Worm (Caenorhabditis elegans) whole organism, young adult: ENCODE measurements around the gene C18E9.9.

Experiments used
- B0035.1 ChIP-seq: sonication (generic microtip); optimal IDR thresholded peaks from 2 replicates; lab custom pipeline; 2016; ENCODE audit warnings: missing genetic modification characterization, mild to moderate bottlenecking, missing compliant biosample characterization, missing genotype, missing genetic modification reagents
- B0336.3 ChIP-seq: fragments of 200-800 bp; sonication (Bioruptor generic); IDR thresholded peaks from 2 replicates; pipeline ENCODE4 v1.3.6; 2022; ENCODE audit warnings: missing genetic modification characterization, missing compliant biosample characterization
- C06A6.2 ChIP-seq: fragments of 200-800 bp; sonication (Bioruptor generic); conservative IDR thresholded peaks from 2 replicates; pipeline ENCODE4 v1.3.6; 2022; ENCODE audit warnings: missing genetic modification characterization, missing compliant biosample characterization
- D2030.7 ChIP-seq: fragments of 200-800 bp; sonication (Bioruptor generic); IDR thresholded peaks from 2 replicates; pipeline ENCODE4 v1.3.6; 2022; ENCODE audit warnings: missing genetic modification reagents, missing genetic modification characterization, missing compliant biosample characterization
- F55B11.4 ChIP-seq: sonication (generic microtip); optimal IDR thresholded peaks from 2 replicates; lab custom pipeline; 2016; ENCODE audit warnings: missing compliant biosample characterization, missing genetic modification characterization, borderline replicate concordance; ENCODE audit not compliant: insufficient read depth
- K11D2.4 ChIP-seq: fragments of 200-800 bp; sonication (Bioruptor generic); IDR thresholded peaks from 2 replicates; pipeline ENCODE4 v1.3.6; 2022; ENCODE audit warnings: missing genetic modification reagents, missing genetic modification characterization, missing compliant biosample characterization
- Y53G8AR.9 ChIP-seq: fragments of 200-800 bp; sonication (Bioruptor generic); conservative IDR thresholded peaks from 2 replicates; pipeline ENCODE4 v1.3.6; 2022; ENCODE audit warnings: missing genetic modification reagents, missing genetic modification characterization, missing compliant biosample characterization
- Y67H2A.10 ChIP-seq: fragments of 200-800 bp; sonication (Bioruptor generic); conservative IDR thresholded peaks from 2 replicates; pipeline ENCODE4 v1.3.6; 2022; ENCODE audit warnings: missing genetic modification reagents, missing genetic modification characterization, missing compliant biosample characterization
- Y79H2A.3 ChIP-seq: fragments of 200-800 bp; sonication (Bioruptor generic); conservative IDR thresholded peaks from 2 replicates; pipeline ENCODE4 v1.3.6; 2022; ENCODE audit warnings: missing genetic modification reagents, missing genetic modification characterization, missing compliant biosample characterization
- ZK185.1 ChIP-seq: sonication (generic microtip); optimal IDR thresholded peaks from 2 replicates; lab custom pipeline; 2016; ENCODE audit warnings: mild to moderate bottlenecking, missing genetic modification characterization, missing compliant biosample characterization; ENCODE audit not compliant: poor library complexity, severe bottlenecking
- aptf-2 ChIP-seq: fragments of 200-800 bp; sonication (Bioruptor generic); conservative IDR thresholded peaks from 2 replicates; pipeline ENCODE4 v1.3.6; 2022; ENCODE audit warnings: missing genetic modification reagents, missing genetic modification characterization, missing compliant biosample characterization
- aptf-3 ChIP-seq: fragments of 200-800 bp; sonication (Bioruptor generic); IDR thresholded peaks from 2 replicates; pipeline ENCODE4 v1.3.6; 2022; ENCODE audit warnings: missing genetic modification characterization, missing compliant biosample characterization
- attf-3 ChIP-seq: fragments of 200-800 bp; sonication (Bioruptor generic); conservative IDR thresholded peaks from 2 replicates; pipeline ENCODE4 v1.3.6; 2022; ENCODE audit warnings: missing genetic modification reagents, missing genetic modification characterization, missing compliant biosample characterization
- attf-6 ChIP-seq: fragments of 200-800 bp; sonication (Bioruptor generic); IDR thresholded peaks from 2 replicates; pipeline ENCODE4 v1.3.6; 2022; ENCODE audit warnings: missing genetic modification reagents, missing genetic modification characterization, missing compliant biosample characterization
- ceh-100 ChIP-seq: fragments of 200-800 bp; sonication (Bioruptor generic); IDR thresholded peaks from 2 replicates; pipeline ENCODE4 v1.3.6; 2022; ENCODE audit warnings: missing genetic modification reagents, missing genetic modification characterization, missing compliant biosample characterization
- ceh-58 ChIP-seq: fragments of 200-800 bp; sonication (Bioruptor generic); IDR thresholded peaks from 2 replicates; pipeline ENCODE4 v1.3.6; 2022; ENCODE audit warnings: missing genetic modification characterization, missing compliant biosample characterization
- ceh-91 ChIP-seq: fragments of 200-800 bp; sonication (Bioruptor generic); IDR thresholded peaks from 2 replicates; pipeline ENCODE4 v1.3.6; 2022; ENCODE audit warnings: missing genetic modification reagents, missing genetic modification characterization, missing compliant biosample characterization
- dox-1 ChIP-seq: fragments of 200-800 bp; sonication (Bioruptor generic); IDR thresholded peaks from 2 replicates; pipeline ENCODE4 v1.3.6; 2022; ENCODE audit warnings: missing genetic modification reagents, missing genetic modification characterization, missing compliant biosample characterization
- dpff-1 ChIP-seq: sonication (generic microtip); optimal IDR thresholded peaks from 2 replicates; lab custom pipeline; 2017; ENCODE audit warnings: mild to moderate bottlenecking, missing genetic modification characterization, missing compliant biosample characterization
- efl-1 ChIP-seq: fragments of 150-350 bp; optimal IDR thresholded peaks from 2 replicates; lab custom pipeline; 2014; ENCODE audit warnings: missing biosample characterization, missing genetic modification reagents, missing genetic modification characterization
- egl-18 ChIP-seq: fragments of 200-800 bp; sonication (Bioruptor generic); IDR thresholded peaks from 2 replicates; pipeline ENCODE4 v1.3.6; 2022; ENCODE audit warnings: missing genetic modification reagents, missing genetic modification characterization, missing compliant biosample characterization
- egrh-3 ChIP-seq: fragments of 200-800 bp; sonication (Bioruptor generic); IDR thresholded peaks from 2 replicates; pipeline ENCODE4 v1.3.6; 2022; ENCODE audit warnings: missing genetic modification reagents, missing genetic modification characterization, missing compliant biosample characterization
- gei-17 ChIP-seq: fragments of 200-800 bp; sonication (Bioruptor generic); optimal IDR thresholded peaks from 2 replicates; lab custom pipeline; 2018; ENCODE audit warnings: mild to moderate bottlenecking, missing genetic modification characterization, missing compliant biosample characterization
- hlh-12 ChIP-seq: sonication (generic microtip); optimal IDR thresholded peaks from 2 replicates; lab custom pipeline; 2016; ENCODE audit warnings: missing genetic modification characterization, missing compliant biosample characterization
- hlh-26 ChIP-seq: fragments of 200-800 bp; sonication (Bioruptor generic); conservative IDR thresholded peaks from 2 replicates; pipeline ENCODE4 v1.3.6; 2022; ENCODE audit warnings: missing genetic modification reagents, missing genetic modification characterization, missing compliant biosample characterization
- hmg-20 ChIP-seq: fragments of 200-800 bp; sonication (Bioruptor generic); IDR thresholded peaks from 2 replicates; pipeline ENCODE4 v1.3.6; 2022; ENCODE audit warnings: missing genetic modification reagents, missing genetic modification characterization, missing compliant biosample characterization
- let-607 ChIP-seq, 2 experiments: fragments of 200-800 bp in 1 of 2; sonication (Bioruptor generic) in 1 of 2; sonication (generic microtip) in 1 of 2; optimal IDR thresholded peaks; 2 replicates each; lab custom pipeline; 2016 to 2018; ENCODE audit warnings: mild to moderate bottlenecking in 2 of 2, missing compliant biosample characterization in 2 of 2, missing genetic modification characterization in 2 of 2, moderate library complexity in 2 of 2, missing genotype in 1 of 2
- madf-10 ChIP-seq: sonication (generic microtip); optimal IDR thresholded peaks from 2 replicates; lab custom pipeline; 2016; ENCODE audit warnings: mild to moderate bottlenecking, missing genetic modification characterization, missing compliant biosample characterization
- madf-3 ChIP-seq: fragments of 200-800 bp; sonication (Bioruptor generic); IDR thresholded peaks from 2 replicates; pipeline ENCODE4 v1.3.6; 2022; ENCODE audit warnings: missing genetic modification reagents, missing genetic modification characterization, missing compliant biosample characterization
- madf-8 ChIP-seq: fragments of 200-800 bp; sonication (Bioruptor generic); conservative IDR thresholded peaks from 2 replicates; pipeline ENCODE4 v1.3.6; 2022; ENCODE audit warnings: missing genetic modification reagents, missing genetic modification characterization, missing compliant biosample characterization
- mcd-1 ChIP-seq: fragments of 200-800 bp; sonication (Bioruptor generic); IDR thresholded peaks from 2 replicates; pipeline ENCODE4 v1.3.6; 2022; ENCODE audit warnings: missing genetic modification reagents, missing genetic modification characterization, missing compliant biosample characterization
- mel-28 ChIP-seq: sonication (generic microtip); optimal IDR thresholded peaks from 2 replicates; lab custom pipeline; 2016; ENCODE audit warnings: borderline replicate concordance, mild to moderate bottlenecking, missing genetic modification characterization, missing compliant biosample characterization
- mxl-1 ChIP-seq: sonication (generic microtip); optimal IDR thresholded peaks from 2 replicates; lab custom pipeline; 2016; ENCODE audit warnings: missing genetic modification characterization, missing compliant biosample characterization
- nhr-120 ChIP-seq: fragments of 200-800 bp; sonication (Bioruptor generic); IDR thresholded peaks from 2 replicates; pipeline ENCODE4 v1.3.6; 2022; ENCODE audit warnings: missing genetic modification characterization, missing compliant biosample characterization
- nhr-27 ChIP-seq: fragments of 200-800 bp; sonication (Bioruptor generic); optimal IDR thresholded peaks from 2 replicates; lab custom pipeline; 2018; ENCODE audit warnings: mild to moderate bottlenecking, missing genetic modification characterization, moderate library complexity, missing compliant biosample characterization
- nhr-90 ChIP-seq: sonication (generic microtip); optimal IDR thresholded peaks from 2 replicates; lab custom pipeline; 2016; ENCODE audit warnings: missing genotype, mild to moderate bottlenecking, missing genetic modification characterization, missing compliant biosample characterization
- pha-4 ChIP-seq: fragments of 150-350 bp; sonication (generic microtip); optimal IDR thresholded peaks from 2 replicates; lab custom pipeline; 2014; ENCODE audit warnings: missing biosample characterization, missing genetic modification reagents, missing genetic modification characterization
- rec-8 ChIP-seq, 2 experiments: sonication (generic microtip); optimal IDR thresholded peaks; 2 replicates each; lab custom pipeline; 2016; ENCODE audit warnings: mild to moderate bottlenecking in 2 of 2, missing genetic modification characterization in 2 of 2, missing genetic modification reagents in 2 of 2, missing genotype in 2 of 2, missing biosample characterization in 1 of 2, missing compliant biosample characterization in 1 of 2, moderate library complexity in 1 of 2
- rpc-1 ChIP-seq, 2 experiments: fragments of 150-350 bp in 1 of 2; sonication (generic microtip) in 1 of 2; optimal IDR thresholded peaks; 2 replicates each; lab custom pipeline; 2014 to 2018; ENCODE audit warnings: missing biosample characterization in 1 of 2, missing genetic modification characterization in 1 of 2, missing genetic modification reagents in 1 of 2, missing genotype in 1 of 2
- snpc-4 ChIP-seq, 5 experiments: fragments of 150-350 bp in 1 of 5; sonication (generic microtip) in 4 of 5; optimal IDR thresholded peaks; 2 replicates each; lab custom pipeline; 2014 to 2018; ENCODE audit warnings: missing genetic modification characterization in 5 of 5, missing biosample characterization in 3 of 5, antibody characterized with exemption in 2 of 5, mild to moderate bottlenecking in 2 of 5, missing compliant biosample characterization in 2 of 5, missing genotype in 2 of 5, moderate library complexity in 2 of 5, missing genetic modification reagents in 1 of 5
- somi-1 ChIP-seq: fragments of 200-800 bp; sonication (Bioruptor generic); optimal IDR thresholded peaks from 2 replicates; lab custom pipeline; 2018; ENCODE audit warnings: mild to moderate bottlenecking, missing genetic modification characterization, missing compliant biosample characterization
- tbp1 ChIP-seq: fragments of 200-800 bp; sonication (Bioruptor generic); optimal IDR thresholded peaks from 2 replicates; lab custom pipeline; 2018; ENCODE audit warnings: mild to moderate bottlenecking, missing genetic modification characterization, missing compliant biosample characterization
- tbx-9 ChIP-seq: sonication (generic microtip); optimal IDR thresholded peaks from 2 replicates; lab custom pipeline; 2016; ENCODE audit warnings: borderline replicate concordance, missing genetic modification characterization, inconsistent platforms, missing compliant biosample characterization
- ztf-28 ChIP-seq: fragments of 200-800 bp; sonication (Bioruptor generic); IDR thresholded peaks from 2 replicates; pipeline ENCODE4 v1.3.6; 2022; ENCODE audit warnings: missing genetic modification reagents, missing genetic modification characterization, missing compliant biosample characterization
- ztf-3 ChIP-seq: fragments of 200-800 bp; sonication (Bioruptor generic); optimal IDR thresholded peaks from 2 replicates; lab custom pipeline; 2018; ENCODE audit warnings: mild to moderate bottlenecking, missing genetic modification characterization, missing compliant biosample characterization

C18E9.9 gene

ce11 chrII:8969251-8970183 lies 19.8 kb downstream of the C18E9.9 start, which contains the start of the genes szy-20 and C18E9.5 (continued):
- TF ChIP-seq ceh-100 (GFP tag; lab: Robert Waterston, UW) (peak; percentile 51), somi-1 (GFP tag; lab: Kevin White, UChicago) (no peak), efl-1 (GFP tag; lab: Kevin White, UChicago) (peak; percentile 62), hlh-12 (tag; lab: Kevin White, UChicago) (no peak), pha-4 (tag; lab: Kevin White, UChicago) (no peak), rec-8 (tag; optimal IDR thresholded peaks at IDR 0.05; lab: Kevin White, UChicago) (no peak), madf-3 (GFP tag; lab: Robert Waterston, UW) (0 out of 2 replicates have a peak, but pooled peaks have one; percentile 56), C06A6.2 (GFP tag; lab: Robert Waterston, UW) (no peak), nhr-120 (GFP tag; lab: Robert Waterston, UW) (no peak), egrh-3 (GFP tag; lab: Robert Waterston, UW) (no peak), Y67H2A.10 (GFP tag; lab: Robert Waterston, UW) (no peak), B0035.1 (tag; lab: Kevin White, UChicago) (no peak), nhr-90 (tag; lab: Kevin White, UChicago) (no peak), ZK185.1 (tag; lab: Kevin White, UChicago) (peak; percentile 44), let-607 (tag; optimal IDR thresholded peaks at IDR 0.05; lab: Kevin White, UChicago) (peak in 1 of 2 experiments; percentile 23), aptf-2 (GFP tag; lab: Robert Waterston, UW) (no peak), rpc-1 (optimal IDR thresholded peaks at IDR 0.05; lab: Kevin White, UChicago) (no peak), rpc-1 (tag; optimal IDR thresholded peaks at IDR 0.05; lab: Kevin White, UChicago) (no peak), aptf-3 (GFP tag; lab: Robert Waterston, UW) (no peak), K11D2.4 (GFP tag; lab: Robert Waterston, UW) (peak; percentile 64; the same call in 1 of the 2 replicates), snpc-4 (GFP tag; optimal IDR thresholded peaks at IDR 0.05; lab: Kevin White, UChicago) (no peak), snpc-4 (tag; optimal IDR thresholded peaks at IDR 0.05; lab: Kevin White, UChicago) (peak in 1 of 4 experiments; percentile 35), tbp1 (peak; percentile 10), mxl-1 (no peak), Y79H2A.3 (GFP tag; lab: Robert Waterston, UW) (no peak), D2030.7 (GFP tag; lab: Robert Waterston, UW) (peak; percentile 73), B0336.3 (GFP tag; lab: Robert Waterston, UW) (0 out of 2 replicates have a peak, but pooled peaks have one; percentile 38), nhr-27 (no peak), F55B11.4 (tag; lab: Kevin White, UChicago) (no peak), madf-10 (tag; lab: Kevin White, UChicago) (no peak), hlh-26 (GFP tag; lab: Robert Waterston, UW) (no peak), attf-6 (GFP tag; lab: Robert Waterston, UW) (no peak), Y53G8AR.9 (GFP tag; lab: Robert Waterston, UW) (no peak), egl-18 (GFP tag; lab: Robert Waterston, UW) (no peak), dox-1 (GFP tag; lab: Robert Waterston, UW) (peak; percentile 71), dpff-1 (tag; lab: Kevin White, UChicago) (no peak), ceh-58 (GFP tag; lab: Robert Waterston, UW) (no peak), mcd-1 (GFP tag; lab: Robert Waterston, UW) (peak; percentile 81), mel-28 (tag; lab: Kevin White, UChicago) (no peak), ztf-3 (GFP tag; lab: Kevin White, UChicago) (no peak), ceh-91 (GFP tag; lab: Robert Waterston, UW) (peak; percentile 58), ztf-28 (GFP tag; lab: Robert Waterston, UW) (peak; percentile 33; the same call in 1 of the 2 replicates), hmg-20 (GFP tag; lab: Robert Waterston, UW) (peak; percentile 43; the same call in 1 of the 2 replicates), gei-17 (no peak), tbx-9 (tag; lab: Kevin White, UChicago) (no peak), attf-3 (peak; percentile 75), madf-8 (GFP tag; lab: Robert Waterston, UW) (peak; percentile 88)
